Fruit fly (Drosophila melanogaster) whole organism, embryonic: ENCODE results near the gene Cdc16.
A peak's percentile ranks its signal among the peaks of the same experiment; 100 is the strongest.

ENCODE experiments used
- ATbp ChIP-seq: fragments of 200-800 bp; sonication (Bioruptor generic); optimal IDR thresholded peaks from 2 replicates; lab custom pipeline; 2017; ENCODE audit warnings: missing biosample characterization, mild to moderate bottlenecking, missing genetic modification characterization, missing genetic modification reagents
- Bdp1 ChIP-seq: fragments of 200-800 bp; sonication (Bioruptor generic); optimal IDR thresholded peaks from 3 replicates; lab custom pipeline; 2016; ENCODE audit warnings: missing biosample characterization, missing genetic modification characterization
- CG14860 ChIP-seq: fragments of 200-800 bp; sonication (Bioruptor generic); IDR thresholded peaks from 3 replicates; pipeline ENCODE4 v1.3.6; 2022; ENCODE audit warnings: missing biosample characterization, missing genetic modification characterization; ENCODE audit not compliant: partially characterized antibody
- CG1529 ChIP-seq: fragments of 200-800 bp; sonication (Bioruptor generic); optimal IDR thresholded peaks from 3 replicates; lab custom pipeline; 2018; ENCODE audit warnings: missing biosample characterization, missing genetic modification characterization
- CG15696 ChIP-seq: fragments of 200-800 bp; sonication (Bioruptor generic); optimal IDR thresholded peaks from 2 replicates; lab custom pipeline; 2019; ENCODE audit warnings: missing biosample characterization, mild to moderate bottlenecking, missing genetic modification characterization, moderate library complexity
- CG17328 ChIP-seq: fragments of 200-800 bp; sonication (Bioruptor generic); IDR thresholded peaks from 2 replicates; pipeline ENCODE4 v1.3.6; 2022; ENCODE audit warnings: missing biosample characterization, missing genetic modification characterization
- CG1832 ChIP-seq: fragments of 200-800 bp; sonication (Bioruptor generic); optimal IDR thresholded peaks from 2 replicates; lab custom pipeline; 2017; ENCODE audit warnings: missing biosample characterization, mild to moderate bottlenecking, missing genetic modification characterization, inconsistent platforms
- CG18619 ChIP-seq: fragments of 200-800 bp; sonication (Bioruptor generic); optimal IDR thresholded peaks from 3 replicates; lab custom pipeline; 2017; ENCODE audit warnings: missing biosample characterization, mild to moderate bottlenecking, missing genetic modification characterization
- CG30020 ChIP-seq: fragments of 200-800 bp; optimal IDR thresholded peaks from 2 replicates; lab custom pipeline; 2019; ENCODE audit warnings: missing biosample characterization, mild to moderate bottlenecking, missing genetic modification characterization, moderate library complexity
- CG31441 ChIP-seq: fragments of 200-800 bp; sonication (Bioruptor generic); IDR thresholded peaks from 2 replicates; pipeline ENCODE4 v1.3.6; 2022; ENCODE audit warnings: missing biosample characterization, missing genetic modification characterization
- CG5953 ChIP-seq: fragments of 200-800 bp; sonication (Bioruptor generic); IDR thresholded peaks from 2 replicates; pipeline ENCODE4 v1.3.6; 2022; ENCODE audit warnings: missing biosample characterization, missing genetic modification characterization
- CG6791 ChIP-seq: fragments of 200-800 bp; sonication (Bioruptor generic); IDR thresholded peaks from 3 replicates; pipeline ENCODE4 v1.3.6; 2022; ENCODE audit warnings: missing biosample characterization, missing genetic modification characterization; ENCODE audit not compliant: partially characterized antibody
- CG7271 ChIP-seq: fragments of 200-800 bp; sonication (Bioruptor generic); optimal IDR thresholded peaks from 2 replicates; lab custom pipeline; 2018; ENCODE audit warnings: missing biosample characterization, mild to moderate bottlenecking, missing genetic modification characterization, moderate library complexity
- CG7357 ChIP-seq: fragments of 200-800 bp; sonication (Bioruptor generic); IDR thresholded peaks from 3 replicates; pipeline ENCODE4 v1.3.6; 2022; ENCODE audit warnings: missing biosample characterization, missing genetic modification characterization
- CG7987 ChIP-seq: fragments of 200-800 bp; sonication (Bioruptor generic); optimal IDR thresholded peaks from 2 replicates; lab custom pipeline; 2018; ENCODE audit warnings: missing biosample characterization, mild to moderate bottlenecking, missing genetic modification characterization, moderate library complexity
- CG8089 ChIP-seq: fragments of 200-800 bp; sonication (Bioruptor generic); optimal IDR thresholded peaks from 3 replicates; lab custom pipeline; 2016; ENCODE audit warnings: missing biosample characterization, missing genetic modification characterization
- CG8765 ChIP-seq: fragments of 200-800 bp; sonication (Bioruptor generic); IDR thresholded peaks from 2 replicates; pipeline ENCODE4 v1.3.6; 2022; ENCODE audit warnings: missing biosample characterization, missing genetic modification characterization
- CG9215 ChIP-seq: fragments of 200-800 bp; sonication (Bioruptor generic); IDR thresholded peaks from 2 replicates; pipeline ENCODE4 v1.3.6; 2022; ENCODE audit warnings: missing biosample characterization, missing genetic modification characterization
- CrebB ChIP-seq: fragments of 200-800 bp; sonication (Bioruptor generic); optimal IDR thresholded peaks from 3 replicates; lab custom pipeline; 2018; ENCODE audit warnings: missing biosample characterization, mild to moderate bottlenecking, missing genetic modification characterization
- E2f1 ChIP-seq: fragments of 200-800 bp; sonication (Bioruptor generic); IDR thresholded peaks from 2 replicates; pipeline ENCODE4 v1.3.6; 2022; ENCODE audit warnings: missing biosample characterization, missing genetic modification characterization
- Ets65A ChIP-seq: fragments of 200-800 bp; sonication (Bioruptor generic); peaks from one replicate; lab custom pipeline; 2016; ENCODE audit warnings: missing biosample characterization, missing genetic modification characterization
- Fer3 ChIP-seq: fragments of 200-800 bp; sonication (Bioruptor generic); optimal IDR thresholded peaks from 2 replicates; lab custom pipeline; 2018; ENCODE audit warnings: missing biosample characterization, mild to moderate bottlenecking, missing genetic modification characterization, moderate library complexity
- H15 ChIP-seq: fragments of 200-800 bp; sonication (Bioruptor generic); IDR thresholded peaks from 3 replicates; pipeline ENCODE4 v1.3.6; 2022; ENCODE audit warnings: missing biosample characterization, missing genetic modification characterization
- HLH4C ChIP-seq: fragments of 200-800 bp; sonication (Bioruptor generic); IDR thresholded peaks from 3 replicates; pipeline ENCODE4 v1.3.6; 2022; ENCODE audit warnings: missing biosample characterization, missing genetic modification characterization; ENCODE audit not compliant: partially characterized antibody
- Hr3 ChIP-seq: fragments of 200-800 bp; sonication (Bioruptor generic); optimal IDR thresholded peaks from 3 replicates; lab custom pipeline; 2016; ENCODE audit warnings: missing biosample characterization, missing genetic modification characterization
- Lhr ChIP-seq: fragments of 200-800 bp; sonication (Bioruptor generic); optimal IDR thresholded peaks from 3 replicates; lab custom pipeline; 2017; ENCODE audit warnings: mild to moderate bottlenecking, missing biosample characterization, missing genetic modification reagents, missing genetic modification characterization
- MTF-1 ChIP-seq: fragments of 200-800 bp; sonication (Bioruptor generic); optimal IDR thresholded peaks from 2 replicates; lab custom pipeline; 2018; ENCODE audit warnings: missing biosample characterization, mild to moderate bottlenecking, missing genetic modification characterization, borderline replicate concordance
- Mrtf ChIP-seq: fragments of 200-800 bp; sonication (Bioruptor generic); IDR thresholded peaks from 3 replicates; pipeline ENCODE4 v1.3.6; 2022; ENCODE audit warnings: missing biosample characterization, missing genetic modification characterization
- Nf-YB ChIP-seq: fragments of 200-800 bp; sonication (Bioruptor generic); optimal IDR thresholded peaks from 3 replicates; lab custom pipeline; 2019; ENCODE audit warnings: missing biosample characterization, mild to moderate bottlenecking, missing genetic modification characterization, moderate library complexity
- Optix ChIP-seq: fragments of 200-800 bp; sonication (Bioruptor generic); IDR thresholded peaks from 3 replicates; pipeline ENCODE4 v1.3.6; 2022; ENCODE audit warnings: missing biosample characterization, missing genetic modification characterization
- Xrp1 ChIP-seq: fragments of 200-800 bp; sonication (Bioruptor generic); IDR thresholded peaks from 2 replicates; pipeline ENCODE4 v1.3.6; 2022; ENCODE audit warnings: missing biosample characterization, missing genetic modification characterization
- abd-A ChIP-seq: fragments of 200-800 bp; sonication (Bioruptor generic); optimal IDR thresholded peaks from 3 replicates; lab custom pipeline; 2019; ENCODE audit warnings: missing biosample characterization, mild to moderate bottlenecking, missing genetic modification characterization, moderate library complexity
- ase ChIP-seq: fragments of 200-800 bp; sonication (Bioruptor generic); IDR thresholded peaks from 3 replicates; pipeline ENCODE4 v1.3.6; 2022; ENCODE audit warnings: missing biosample characterization, missing genetic modification characterization
- ash1 ChIP-seq: fragments of 200-800 bp; sonication (Bioruptor generic); optimal IDR thresholded peaks from 2 replicates; lab custom pipeline; 2018; ENCODE audit warnings: missing biosample characterization, mild to moderate bottlenecking, missing genetic modification characterization
- btn ChIP-seq: fragments of 200-800 bp; sonication (Bioruptor generic); optimal IDR thresholded peaks from 2 replicates; lab custom pipeline; 2016; ENCODE audit warnings: missing biosample characterization, missing genetic modification characterization
- cas ChIP-seq: fragments of 200-800 bp; sonication (Bioruptor generic); IDR thresholded peaks from 2 replicates; pipeline ENCODE4 v1.3.6; 2022; ENCODE audit warnings: missing biosample characterization, missing genetic modification characterization
- chm ChIP-seq: fragments of 200-800 bp; sonication (Bioruptor generic); IDR thresholded peaks from 2 replicates; pipeline ENCODE4 v1.3.6; 2022; ENCODE audit warnings: missing biosample characterization, missing genetic modification characterization
- crc ChIP-seq: fragments of 200-800 bp; sonication (Bioruptor generic); optimal IDR thresholded peaks from 2 replicates; lab custom pipeline; 2016; ENCODE audit warnings: missing biosample characterization, missing genetic modification characterization
- cwo ChIP-seq: fragments of 200-800 bp; sonication (Bioruptor generic); optimal IDR thresholded peaks from 3 replicates; lab custom pipeline; 2017; ENCODE audit warnings: missing biosample characterization, missing genetic modification characterization, mild to moderate bottlenecking, moderate library complexity, missing genetic modification reagents
- disco-r ChIP-seq: fragments of 200-800 bp; sonication (Bioruptor generic); optimal IDR thresholded peaks from 2 replicates; lab custom pipeline; 2016; ENCODE audit warnings: missing biosample characterization, missing genetic modification characterization
- ems ChIP-seq: fragments of 200-800 bp; sonication (Bioruptor generic); optimal IDR thresholded peaks from 3 replicates; lab custom pipeline; 2016; ENCODE audit warnings: missing biosample characterization, missing genetic modification characterization
- eve ChIP-seq, 2 experiments: fragments of >200 bp; optimal IDR thresholded peaks; 2 replicates each; lab custom pipeline; 2017; ENCODE audit warnings: missing biosample characterization in 2 of 2, missing genetic modification characterization in 2 of 2
- gce ChIP-seq: fragments of 200-800 bp; sonication (Bioruptor generic); IDR thresholded peaks from 3 replicates; pipeline ENCODE4 v1.3.6; 2022; ENCODE audit warnings: missing biosample characterization, missing genetic modification characterization
- jigr1 ChIP-seq: fragments of 200-800 bp; sonication (Bioruptor generic); IDR thresholded peaks from 3 replicates; pipeline ENCODE4 v1.3.6; 2022; ENCODE audit warnings: missing biosample characterization, missing genetic modification characterization
- luna ChIP-seq: fragments of 200-800 bp; sonication (Bioruptor generic); optimal IDR thresholded peaks from 2 replicates; lab custom pipeline; 2016; ENCODE audit warnings: missing biosample characterization, missing genetic modification characterization
- odd ChIP-seq: fragments of 200-800 bp; sonication (Bioruptor generic); optimal IDR thresholded peaks from 2 replicates; lab custom pipeline; 2017; ENCODE audit warnings: missing biosample characterization, mild to moderate bottlenecking, missing genetic modification characterization
- onecut ChIP-seq: fragments of 200-800 bp; sonication (Bioruptor generic); IDR thresholded peaks from 2 replicates; pipeline ENCODE4 v1.3.6; 2022; ENCODE audit warnings: missing biosample characterization, missing genetic modification characterization
- salm ChIP-seq: fragments of 200-800 bp; sonication (Bioruptor generic); optimal IDR thresholded peaks from 2 replicates; lab custom pipeline; 2018; ENCODE audit warnings: missing biosample characterization, mild to moderate bottlenecking, missing genetic modification characterization
- sna ChIP-seq: fragments of 200-800 bp; sonication (Bioruptor generic); IDR thresholded peaks from 2 replicates; pipeline ENCODE4 v1.3.6; 2022; ENCODE audit warnings: missing biosample characterization, missing genetic modification characterization; ENCODE audit not compliant: partially characterized antibody
- wek ChIP-seq: fragments of 200-800 bp; sonication (Bioruptor generic); optimal IDR thresholded peaks from 3 replicates; lab custom pipeline; 2018; ENCODE audit warnings: missing biosample characterization, mild to moderate bottlenecking, missing genetic modification characterization, moderate library complexity
- zfh2 ChIP-seq: fragments of 200-800 bp; sonication (Bioruptor generic); optimal IDR thresholded peaks from 2 replicates; lab custom pipeline; 2016; ENCODE audit warnings: missing biosample characterization, missing genetic modification characterization

The Cdc16 gene

DNA sequence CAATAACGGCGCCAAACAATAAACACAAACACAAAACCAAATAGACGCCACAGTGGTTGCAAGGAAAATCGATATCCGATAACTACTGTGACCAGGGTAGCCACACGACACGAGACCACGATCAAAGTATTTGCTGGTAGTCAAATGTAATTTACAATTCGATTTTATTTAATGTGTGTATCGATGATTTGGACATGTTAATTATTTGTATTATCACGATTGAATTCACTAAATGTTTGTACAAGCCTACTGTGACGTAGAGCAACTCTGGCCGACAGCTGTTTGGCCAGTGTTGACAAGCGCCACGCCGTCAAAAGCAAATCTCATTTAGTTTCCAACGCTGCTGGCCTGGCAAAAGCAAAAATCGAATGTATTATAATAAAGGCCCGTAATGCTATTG, 29.7 kb upstream of the Cdc16 start, which contains the start of the genes Rad60 and EloA (continued):
- peak; percentile 60 for TF ChIP-seq btn (GFP tag; lab: Kevin White, UChicago)
- 0 out of 3 replicates have a peak, but pooled peaks have one; percentile 41 for TF ChIP-seq ase (GFP tag; lab: Robert Waterston, UW)
- peak; percentile 71 for TF ChIP-seq Hr3 (GFP tag; lab: Kevin White, UChicago)
- peak; percentile 39 for TF ChIP-seq salm
- TF ChIP-seq CG1529 (GFP tag; lab: Kevin White, UChicago), result peak; percentile 46
- TF ChIP-seq CG7987 (GFP tag; lab: Kevin White, UChicago), result peak; percentile 16
- peak; percentile 31; the same call in 1 of the 3 replicates for TF ChIP-seq Mrtf
- TF ChIP-seq CG6791 (GFP tag; lab: Robert Waterston, UW), result peak; percentile 60
- peak; percentile 82 for TF ChIP-seq Bdp1
- TF ChIP-seq CG1832 (GFP tag; lab: Kevin White, UChicago), result no peak
- no peak for TF ChIP-seq abd-A (tag; lab: Kevin White, UChicago)
- peak; percentile 86 for TF ChIP-seq crc (GFP tag; lab: Kevin White, UChicago)
- peak; percentile 67 for TF ChIP-seq Lhr (GFP tag; lab: Kevin White, UChicago)
- no peak for TF ChIP-seq CG7357 (GFP tag; lab: Robert Waterston, UW)
- peak; percentile 58 for TF ChIP-seq luna
- peak; percentile 66 for TF ChIP-seq CG17328 (GFP tag; lab: Robert Waterston, UW)
- TF ChIP-seq Xrp1, result peak; percentile 76
- peak; percentile 68 for TF ChIP-seq Fer3 (tag; lab: Kevin White, UChicago)
- TF ChIP-seq MTF-1 (GFP tag; lab: Kevin White, UChicago), result no peak
- TF ChIP-seq Ets65A (GFP tag; lab: Kevin White, UChicago), result peak; percentile 93
- TF ChIP-seq CG9215 (GFP tag; lab: Robert Waterston, UW), result peak; percentile 49
- TF ChIP-seq jigr1 (GFP tag; lab: Robert Waterston, UW), result no peak
- no peak for TF ChIP-seq gce
- TF ChIP-seq E2f1 (GFP tag; lab: Robert Waterston, UW), result peak; percentile 49; the same call in 1 of the 2 replicates
- TF ChIP-seq wek (GFP tag; lab: Kevin White, UChicago), result peak; percentile 65
- no peak for TF ChIP-seq ash1 (GFP tag; lab: Kevin White, UChicago)
- TF ChIP-seq ATbp (GFP tag; lab: Kevin White, UChicago), result peak; percentile 18
- TF ChIP-seq odd, result peak; percentile 43
- no peak for TF ChIP-seq eve (GFP tag; optimal IDR thresholded peaks at IDR 0.05; lab: Kevin White, UChicago)
- TF ChIP-seq Optix (GFP tag; lab: Robert Waterston, UW), result peak; percentile 73; the same call in 2 of the 3 replicates
- TF ChIP-seq onecut, result peak; percentile 88
- peak; percentile 54 for TF ChIP-seq CG7271 (tag; lab: Kevin White, UChicago)
- peak; percentile 48 for TF ChIP-seq CG15696
- TF ChIP-seq CG18619 (GFP tag; lab: Kevin White, UChicago), result peak; percentile 51
- TF ChIP-seq CG8089 (GFP tag; lab: Kevin White, UChicago), result peak; percentile 80
- peak; percentile 32 for TF ChIP-seq cwo (GFP tag; lab: Kevin White, UChicago)
- TF ChIP-seq CG14860 (GFP tag; lab: Robert Waterston, UW), result peak; percentile 65
- TF ChIP-seq HLH4C (GFP tag; lab: Robert Waterston, UW), result peak; percentile 65; the same call in 2 of the 3 replicates
- peak; percentile 83 for TF ChIP-seq ems
- TF ChIP-seq CG31441 (GFP tag; lab: Robert Waterston, UW), result peak; percentile 63
- peak; percentile 63 for TF ChIP-seq disco-r (GFP tag; lab: Kevin White, UChicago)
- peak; percentile 71 for TF ChIP-seq chm (GFP tag; lab: Robert Waterston, UW)
- peak; percentile 89 for TF ChIP-seq sna (GFP tag; lab: Robert Waterston, UW)
- TF ChIP-seq CG8765 (GFP tag; lab: Robert Waterston, UW), result peak; percentile 42
- peak; percentile 33; the same call in 1 of the 3 replicates for TF ChIP-seq H15 (GFP tag; lab: Robert Waterston, UW)
- peak; percentile 38 for TF ChIP-seq Nf-YB (GFP tag; lab: Kevin White, UChicago)
- TF ChIP-seq CG5953 (GFP tag; lab: Robert Waterston, UW), result 0 out of 2 replicates have a peak, but pooled peaks have one; percentile 37
- peak; percentile 65 for TF ChIP-seq CG30020 (tag; lab: Kevin White, UChicago)
- TF ChIP-seq zfh2, result peak; percentile 85
- peak; percentile 74 for TF ChIP-seq CrebB
- peak; percentile 68 for TF ChIP-seq cas
